Fruit fly (Drosophila melanogaster): ENCODE data around the gene Trf2.

The Trf2 gene

DNA sequence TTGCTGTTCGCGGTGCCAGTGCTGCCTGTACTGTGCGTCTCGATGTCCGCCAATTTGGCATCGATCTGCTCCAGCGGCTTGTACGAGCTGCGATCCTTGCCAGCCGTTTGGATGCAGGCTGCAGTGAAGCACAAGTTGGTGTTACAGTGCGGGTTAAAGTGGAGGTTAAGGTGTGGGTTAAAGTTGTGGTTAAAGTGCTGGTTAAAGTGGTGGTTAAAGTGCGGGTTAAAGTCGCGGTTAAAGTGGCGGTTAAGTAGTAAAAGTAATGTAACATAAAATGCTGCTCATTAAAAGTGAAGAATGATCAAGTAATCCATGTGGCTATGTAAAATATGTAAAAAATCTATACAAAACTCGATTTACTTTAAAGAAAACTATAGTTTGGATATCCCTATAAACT, 43.1 kb downstream of the Trf2 start (continued):
- peak; percentile 100 for TF ChIP-seq hb (GFP tag; IDR thresholded peaks at IDR 0.05; ENCODE audit: partially characterized antibody)
- no peak for TF ChIP-seq fru (optimal IDR thresholded peaks at IDR 0.05)
- no peak for TF ChIP-seq Poxn (GFP tag; IDR thresholded peaks at IDR 0.05)
- peak; percentile 100 for TF ChIP-seq nerfin-2 (GFP tag; IDR thresholded peaks at IDR 0.05; ENCODE audit: partially characterized antibody)
- TF ChIP-seq Dip3 (GFP tag; optimal IDR thresholded peaks at IDR 0.05): no peak
- TF ChIP-seq mld (GFP tag; IDR thresholded peaks at IDR 0.05; ENCODE audit: partially characterized antibody): peak; percentile 100
- peak; percentile 92 for TF ChIP-seq hbn (GFP tag; IDR thresholded peaks at IDR 0.05; ENCODE audit: partially characterized antibody)
- no peak for TF ChIP-seq prd (optimal IDR thresholded peaks at IDR 0.05)
- no peak for TF ChIP-seq prd (GFP tag; IDR thresholded peaks at IDR 0.05)
- TF ChIP-seq knrl (GFP tag; IDR thresholded peaks at IDR 0.05; ENCODE audit: partially characterized antibody): peak; percentile 48; the same call in 2 of the 3 replicates
- no peak for TF ChIP-seq sug (tag; optimal IDR thresholded peaks at IDR 0.05)
- TF ChIP-seq CG1647 (GFP tag; optimal IDR thresholded peaks at IDR 0.05): no peak
- TF ChIP-seq tll (GFP tag; optimal IDR thresholded peaks at IDR 0.05): no peak
- no peak for TF ChIP-seq jigr1 (GFP tag; IDR thresholded peaks at IDR 0.05)
- TF ChIP-seq Sox100B (GFP tag; optimal IDR thresholded peaks at IDR 0.05): no peak
- no peak for TF ChIP-seq sens (GFP tag)
- TF ChIP-seq tin (GFP tag; optimal IDR thresholded peaks at IDR 0.05): no peak
- TF ChIP-seq CG42726 (GFP tag; IDR thresholded peaks at IDR 0.05; ENCODE audit: partially characterized antibody): peak; percentile 71; the same call in 1 of the 2 replicates
- TF ChIP-seq Rx (GFP tag; IDR thresholded peaks at IDR 0.05): no peak
- TF ChIP-seq CG9727 (GFP tag; optimal IDR thresholded peaks at IDR 0.05): no peak
- peak; percentile 85 for TF ChIP-seq CG13287 (GFP tag; IDR thresholded peaks at IDR 0.05; ENCODE audit: partially characterized antibody)
- no peak for TF ChIP-seq CG18011 (GFP tag; optimal IDR thresholded peaks at IDR 0.05)
- TF ChIP-seq hkb (optimal IDR thresholded peaks at IDR 0.05): no peak
- TF ChIP-seq hkb (GFP tag; IDR thresholded peaks at IDR 0.05): no peak
- TF ChIP-seq CG2120 (GFP tag; optimal IDR thresholded peaks at IDR 0.05): no peak
- TF ChIP-seq Dad (GFP tag; optimal IDR thresholded peaks at IDR 0.05): no peak
- TF ChIP-seq Hr78 (GFP tag; optimal IDR thresholded peaks at IDR 0.05): no peak
- no peak for TF ChIP-seq CG15073 (GFP tag; optimal IDR thresholded peaks at IDR 0.05)
- TF ChIP-seq mam (GFP tag; optimal IDR thresholded peaks at IDR 0.05): no peak
- no peak for TF ChIP-seq CG11696 (GFP tag; IDR thresholded peaks at IDR 0.05)
- TF ChIP-seq CG12769 (tag; optimal IDR thresholded peaks at IDR 0.05): no peak
- TF ChIP-seq CG14014 (GFP tag; IDR thresholded peaks at IDR 0.05): no peak
- no peak for TF ChIP-seq trh (GFP tag; optimal IDR thresholded peaks at IDR 0.05)
- TF ChIP-seq Oaz (GFP tag; IDR thresholded peaks at IDR 0.05): no peak
- no peak for TF ChIP-seq br (optimal IDR thresholded peaks at IDR 0.05)

DNA sequence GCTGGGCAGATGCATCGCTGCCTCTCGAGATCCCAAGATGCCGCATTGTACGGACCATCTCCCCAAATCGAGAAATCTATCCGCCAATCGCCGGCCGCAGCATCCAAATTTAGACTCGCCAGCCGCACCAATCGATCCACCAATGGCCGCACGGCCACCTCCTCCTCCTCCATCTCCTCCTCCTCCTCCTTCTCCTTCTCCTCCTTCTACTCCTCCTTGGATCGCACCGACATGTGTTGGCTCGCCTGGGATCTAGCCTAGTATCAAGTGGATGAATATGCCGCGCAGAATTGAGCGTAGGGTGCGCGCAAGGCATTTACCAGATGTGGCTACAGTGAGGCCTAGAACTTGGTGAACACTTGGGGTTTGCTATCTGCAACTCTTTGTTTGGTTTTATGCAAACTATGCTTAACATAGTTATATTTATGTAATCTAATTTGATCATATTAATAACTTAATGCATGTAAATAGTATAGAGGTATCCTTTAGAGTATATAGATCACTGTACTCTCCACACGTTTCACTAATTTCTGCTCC, 46.0 kb downstream of the Trf2 start, which contains the start of gene org-1:
Gene org-1, minus strand, starts transcription at position 51 of the 537 bp plus-strand sequence.
- TF ChIP-seq ap (GFP tag; IDR thresholded peaks at IDR 0.05): peak; percentile 97
- TF ChIP-seq kay (GFP tag; optimal IDR thresholded peaks at IDR 0.05): peak; percentile 85
- peak; percentile 88 for TF ChIP-seq lilli (GFP tag; optimal IDR thresholded peaks at IDR 0.05)
- TF ChIP-seq BtbVII (GFP tag; optimal IDR thresholded peaks at IDR 0.05): peak; percentile 85
- TF ChIP-seq CG7372 (GFP tag; IDR thresholded peaks at IDR 0.05): peak; percentile 98
- no peak for TF ChIP-seq zen2 (GFP tag; IDR thresholded peaks at IDR 0.05; ENCODE audit: partially characterized antibody)
- peak; percentile 94 for TF ChIP-seq PHDP (tag; optimal IDR thresholded peaks at IDR 0.05)
- peak; percentile 81 for TF ChIP-seq trh (GFP tag; optimal IDR thresholded peaks at IDR 0.05)
- TF ChIP-seq sd (tag; optimal IDR thresholded peaks at IDR 0.05): peak; percentile 72
- TF ChIP-seq MBD-R2 (GFP tag; IDR thresholded peaks at IDR 0.05): peak; percentile 89
- TF ChIP-seq CG11560 (tag; IDR thresholded peaks at IDR 0.05): peak; percentile 90
- peak; percentile 96 for TF ChIP-seq B-H1 (GFP tag; IDR thresholded peaks at IDR 0.05)
- TF ChIP-seq CG2116 (GFP tag; optimal IDR thresholded peaks at IDR 0.05): peak; percentile 52
- peak; percentile 94 for TF ChIP-seq NfI (GFP tag; optimal IDR thresholded peaks at IDR 0.05)
- peak; percentile 86 for TF ChIP-seq nau (GFP tag; optimal IDR thresholded peaks at IDR 0.05)
- TF ChIP-seq pzg (GFP tag; optimal IDR thresholded peaks at IDR 0.05): no peak
- no peak for TF ChIP-seq Trl (optimal IDR thresholded peaks at IDR 0.05)
- peak; percentile 76 for TF ChIP-seq Trl (GFP tag; optimal IDR thresholded peaks at IDR 0.05)
- TF ChIP-seq CG17612 (GFP tag; IDR thresholded peaks at IDR 0.05): peak; percentile 89
- peak; percentile 65 for TF ChIP-seq CG9609 (GFP tag; optimal IDR thresholded peaks at IDR 0.05)

Data from whole organism, embryonic.